Fruit fly (Drosophila melanogaster) whole organism, prepupa: ENCODE measurements around the gene senju.
A peak's percentile ranks its signal among the peaks of the same experiment; 100 is the strongest.

Experiments
- Blimp-1 ChIP-seq: fragments of 200-800 bp; sonication (Bioruptor generic); optimal IDR thresholded peaks from 3 replicates; lab custom pipeline; 2017; ENCODE audit warnings: missing biosample characterization, missing genetic modification characterization, mild to moderate bottlenecking, moderate library complexity, missing genetic modification reagents
- CG10631 ChIP-seq: fragments of 200-800 bp; sonication (Bioruptor generic); optimal IDR thresholded peaks from 2 replicates; lab custom pipeline; 2016; ENCODE audit warnings: missing biosample characterization, missing genetic modification characterization
- CG10669 ChIP-seq: fragments of 200-800 bp; sonication (Bioruptor generic); optimal IDR thresholded peaks from 3 replicates; lab custom pipeline; 2018; ENCODE audit warnings: missing biosample characterization, mild to moderate bottlenecking, missing genetic modification characterization, moderate library complexity
- CG11294 ChIP-seq: fragments of 200-800 bp; sonication (Bioruptor generic); IDR thresholded peaks from 2 replicates; pipeline ENCODE4 v1.3.6; 2022; ENCODE audit warnings: missing biosample characterization, missing genetic modification characterization
- CG11762 ChIP-seq: fragments of 200-800 bp; sonication (Bioruptor generic); optimal IDR thresholded peaks from 3 replicates; lab custom pipeline; 2016; ENCODE audit warnings: missing biosample characterization, missing genetic modification characterization; ENCODE audit not compliant: insufficient read depth
- CG11902 ChIP-seq: fragments of 200-800 bp; sonication (Bioruptor generic); optimal IDR thresholded peaks from 3 replicates; lab custom pipeline; 2016; ENCODE audit warnings: missing biosample characterization, missing genetic modification characterization
- CG15336 ChIP-seq: fragments of 200-800 bp; sonication (Bioruptor generic); IDR thresholded peaks from 2 replicates; pipeline ENCODE4 v1.3.6; 2022; ENCODE audit warnings: missing biosample characterization, missing genetic modification characterization
- CG1621 ChIP-seq: fragments of 200-800 bp; sonication (Bioruptor generic); optimal IDR thresholded peaks from 3 replicates; lab custom pipeline; 2018; ENCODE audit warnings: missing biosample characterization, mild to moderate bottlenecking, missing genetic modification characterization
- CG16779 ChIP-seq: fragments of 200-800 bp; sonication (Bioruptor generic); optimal IDR thresholded peaks from 3 replicates; lab custom pipeline; 2017; ENCODE audit warnings: missing biosample characterization, mild to moderate bottlenecking, missing genetic modification characterization
- CG3032 ChIP-seq: fragments of 200-800 bp; optimal IDR thresholded peaks from 2 replicates; lab custom pipeline; 2019; ENCODE audit warnings: missing biosample characterization, mild to moderate bottlenecking, missing genetic modification characterization, moderate library complexity
- CG32006 ChIP-seq: fragments of 200-800 bp; sonication (Bioruptor generic); optimal IDR thresholded peaks from 3 replicates; lab custom pipeline; 2017; ENCODE audit warnings: missing biosample characterization, mild to moderate bottlenecking, missing genetic modification characterization
- CG34406 ChIP-seq: fragments of 200-800 bp; sonication (Bioruptor generic); optimal IDR thresholded peaks from 3 replicates; lab custom pipeline; 2016; ENCODE audit warnings: missing biosample characterization, missing genetic modification characterization
- CG3919 ChIP-seq: fragments of 200-800 bp; sonication (Bioruptor generic); optimal IDR thresholded peaks from 3 replicates; lab custom pipeline; 2016; ENCODE audit warnings: missing biosample characterization, missing genetic modification characterization
- CG4318 ChIP-seq: fragments of 200-800 bp; sonication (Bioruptor generic); optimal IDR thresholded peaks from 3 replicates; lab custom pipeline; 2017; ENCODE audit warnings: missing biosample characterization, mild to moderate bottlenecking, missing genetic modification characterization
- CG6163 ChIP-seq: fragments of 200-800 bp; sonication (Bioruptor generic); IDR thresholded peaks from 3 replicates; pipeline ENCODE4 v1.3.6; 2022; ENCODE audit warnings: missing biosample characterization, missing genetic modification characterization
- CG6276 ChIP-seq: fragments of 200-800 bp; sonication (Bioruptor generic); optimal IDR thresholded peaks from 2 replicates; lab custom pipeline; 2017; ENCODE audit warnings: missing biosample characterization, mild to moderate bottlenecking, missing genetic modification characterization
- CG6792 ChIP-seq: fragments of 200-800 bp; sonication (Bioruptor generic); optimal IDR thresholded peaks from 3 replicates; lab custom pipeline; 2016; ENCODE audit warnings: missing biosample characterization, missing genetic modification characterization
- CG6808 ChIP-seq: fragments of 200-800 bp; sonication (Bioruptor generic); optimal IDR thresholded peaks from 3 replicates; lab custom pipeline; 2017; ENCODE audit warnings: missing biosample characterization, missing genetic modification characterization, mild to moderate bottlenecking, moderate library complexity, missing genetic modification reagents
- CG6854 ChIP-seq: fragments of 200-800 bp; sonication (Bioruptor generic); optimal IDR thresholded peaks from 2 replicates; lab custom pipeline; 2017; ENCODE audit warnings: missing biosample characterization, mild to moderate bottlenecking, missing genetic modification characterization
- CG7368 ChIP-seq: fragments of 200-800 bp; sonication (Bioruptor generic); optimal IDR thresholded peaks from 3 replicates; lab custom pipeline; 2016; ENCODE audit warnings: missing biosample characterization, missing genetic modification characterization
- CG8119 ChIP-seq: fragments of 200-800 bp; sonication (Bioruptor generic); IDR thresholded peaks from 3 replicates; pipeline ENCODE4 v1.3.6; 2022; ENCODE audit warnings: missing biosample characterization, missing genetic modification characterization
- CG8319 ChIP-seq: fragments of 200-800 bp; sonication (Bioruptor generic); optimal IDR thresholded peaks from 3 replicates; lab custom pipeline; 2016; ENCODE audit warnings: missing biosample characterization, missing genetic modification characterization
- CG8632 ChIP-seq: fragments of 200-800 bp; sonication (Bioruptor generic); optimal IDR thresholded peaks from 3 replicates; lab custom pipeline; 2016; ENCODE audit warnings: missing biosample characterization, missing genetic modification characterization
- CG9139 ChIP-seq: fragments of 200-800 bp; sonication (Bioruptor generic); optimal IDR thresholded peaks from 3 replicates; lab custom pipeline; 2017; ENCODE audit warnings: missing biosample characterization, mild to moderate bottlenecking, missing genetic modification characterization
- Eip75B ChIP-seq: fragments of 200-800 bp; sonication (Bioruptor generic); optimal IDR thresholded peaks from 3 replicates; lab custom pipeline; 2016; ENCODE audit warnings: missing biosample characterization, missing genetic modification characterization
- Eip78C ChIP-seq: fragments of 200-800 bp; sonication (Bioruptor generic); peaks from one replicate; lab custom pipeline; 2016; ENCODE audit warnings: missing biosample characterization, missing genetic modification characterization
- Eip93F ChIP-seq: fragments of 200-800 bp; sonication (Bioruptor generic); optimal IDR thresholded peaks from 2 replicates; lab custom pipeline; 2016; ENCODE audit warnings: missing biosample characterization, mild to moderate bottlenecking, missing genetic modification characterization
- Ets96B ChIP-seq: fragments of 200-800 bp; optimal IDR thresholded peaks from 2 replicates; lab custom pipeline; 2019; ENCODE audit warnings: missing biosample characterization, mild to moderate bottlenecking, missing genetic modification characterization, moderate library complexity
- Gug ChIP-seq: fragments of 200-800 bp; sonication (Bioruptor generic); IDR thresholded peaks from 2 replicates; pipeline ENCODE4 v1.3.6; 2022; ENCODE audit warnings: missing biosample characterization, missing genetic modification characterization
- Hr38 ChIP-seq: sonication (Bioruptor generic); optimal IDR thresholded peaks from 2 replicates; lab custom pipeline; 2016; ENCODE audit warnings: missing biosample characterization, missing genetic modification characterization
- Hr4 ChIP-seq: fragments of 200-800 bp; sonication (Bioruptor generic); optimal IDR thresholded peaks from 3 replicates; lab custom pipeline; 2016; ENCODE audit warnings: missing biosample characterization, missing genetic modification characterization
- Lpt ChIP-seq: fragments of 200-800 bp; sonication (Bioruptor generic); optimal IDR thresholded peaks from 3 replicates; lab custom pipeline; 2016; ENCODE audit warnings: missing biosample characterization, missing genetic modification characterization
- Met ChIP-seq: fragments of 200-800 bp; sonication (Bioruptor generic); optimal IDR thresholded peaks from 3 replicates; lab custom pipeline; 2016; ENCODE audit warnings: missing biosample characterization, missing genetic modification characterization
- OdsH ChIP-seq: fragments of 200-800 bp; sonication (Bioruptor generic); optimal IDR thresholded peaks from 3 replicates; lab custom pipeline; 2016; ENCODE audit warnings: missing biosample characterization, missing genetic modification characterization
- Smox ChIP-seq: fragments of 200-800 bp; sonication (Bioruptor generic); optimal IDR thresholded peaks from 3 replicates; lab custom pipeline; 2016; ENCODE audit warnings: missing biosample characterization, missing genetic modification characterization
- Sox14 ChIP-seq: fragments of 200-800 bp; sonication (Bioruptor generic); optimal IDR thresholded peaks from 3 replicates; lab custom pipeline; 2016; ENCODE audit warnings: missing biosample characterization, missing genetic modification characterization
- Sox15 ChIP-seq: fragments of 200-800 bp; sonication (Bioruptor generic); optimal IDR thresholded peaks from 3 replicates; lab custom pipeline; 2016; ENCODE audit warnings: missing biosample characterization, missing genetic modification characterization
- achi ChIP-seq: fragments of 200-800 bp; sonication (Bioruptor generic); optimal IDR thresholded peaks from 3 replicates; lab custom pipeline; 2016; ENCODE audit warnings: missing biosample characterization, missing genetic modification characterization
- acj6 ChIP-seq: fragments of 200-800 bp; sonication (Bioruptor generic); optimal IDR thresholded peaks from 3 replicates; lab custom pipeline; 2016; ENCODE audit warnings: missing biosample characterization, missing genetic modification characterization
- cyc ChIP-seq: fragments of 200-800 bp; sonication (Bioruptor generic); optimal IDR thresholded peaks from 3 replicates; lab custom pipeline; 2016; ENCODE audit warnings: missing biosample characterization, missing genetic modification characterization
- dac ChIP-seq: fragments of 200-800 bp; sonication (Bioruptor generic); optimal IDR thresholded peaks from 2 replicates; lab custom pipeline; 2017; ENCODE audit warnings: missing biosample characterization, mild to moderate bottlenecking, missing genetic modification characterization
- dsx ChIP-seq: fragments of 200-800 bp; optimal IDR thresholded peaks from 3 replicates; lab custom pipeline; 2019; ENCODE audit warnings: missing biosample characterization, mild to moderate bottlenecking, missing genetic modification characterization, moderate library complexity; ENCODE audit not compliant: poor library complexity, severe bottlenecking
- eg ChIP-seq: fragments of 200-800 bp; sonication (Bioruptor generic); IDR thresholded peaks from 3 replicates; pipeline ENCODE4 v1.3.6; 2022; ENCODE audit warnings: missing biosample characterization, missing genetic modification characterization
- esn ChIP-seq: fragments of 200-800 bp; sonication (Bioruptor generic); optimal IDR thresholded peaks from 2 replicates; lab custom pipeline; 2016; ENCODE audit warnings: missing biosample characterization, mild to moderate bottlenecking, missing genetic modification characterization, moderate library complexity
- fd85E ChIP-seq: fragments of 200-800 bp; sonication (Bioruptor generic); optimal IDR thresholded peaks from 3 replicates; lab custom pipeline; 2016; ENCODE audit warnings: missing biosample characterization, missing genetic modification characterization
- fkh ChIP-seq: fragments of 200-800 bp; sonication (Bioruptor generic); optimal IDR thresholded peaks from 3 replicates; lab custom pipeline; 2017; ENCODE audit warnings: missing biosample characterization, mild to moderate bottlenecking, missing genetic modification characterization, moderate library complexity
- lz ChIP-seq: fragments of 200-800 bp; sonication (Bioruptor generic); optimal IDR thresholded peaks from 3 replicates; lab custom pipeline; 2016; ENCODE audit warnings: missing biosample characterization, missing genetic modification characterization
- net ChIP-seq: fragments of 200-800 bp; sonication (Bioruptor generic); optimal IDR thresholded peaks from 3 replicates; lab custom pipeline; 2016; ENCODE audit warnings: missing biosample characterization, missing genetic modification characterization
- spab ChIP-seq: fragments of 200-800 bp; sonication (Bioruptor generic); optimal IDR thresholded peaks from 2 replicates; lab custom pipeline; 2017; ENCODE audit warnings: missing biosample characterization, mild to moderate bottlenecking, missing genetic modification characterization, missing genetic modification reagents
- ss ChIP-seq, 2 experiments: fragments of 200-800 bp; sonication (Bioruptor generic); optimal IDR thresholded peaks; 2 replicates in 1 of 2; 3 replicates in 1 of 2; lab custom pipeline; 2017 to 2018; ENCODE audit warnings: mild to moderate bottlenecking in 2 of 2, missing biosample characterization in 2 of 2, missing genetic modification characterization in 2 of 2, moderate library complexity in 1 of 2
- svp ChIP-seq: fragments of 200-800 bp; sonication (Bioruptor generic); peaks from one replicate; lab custom pipeline; 2016; ENCODE audit warnings: missing biosample characterization, missing genetic modification characterization
- topi ChIP-seq: fragments of 200-800 bp; sonication (Bioruptor generic); optimal IDR thresholded peaks from 3 replicates; lab custom pipeline; 2016; ENCODE audit warnings: missing biosample characterization, missing genetic modification characterization

senju gene

dm6 chr2L:5052367-5052914 lies at the start of gene senju:
senju (plus strand) TSS chr2L:5052843.
- TF ChIP-seq CG6808 (peak; percentile 75), CG6792 (peak; percentile 90), cyc (peak; percentile 84), fd85E (GFP tag; lab: Kevin White, UChicago) (peak; percentile 76), dac (GFP tag; lab: Kevin White, UChicago) (peak; percentile 80), acj6 (GFP tag; lab: Kevin White, UChicago) (peak; percentile 86), spab (GFP tag; lab: Kevin White, UChicago) (peak; percentile 75), fkh (GFP tag; lab: Kevin White, UChicago) (peak; percentile 83), CG1621 (peak; percentile 80), net (GFP tag; lab: Kevin White, UChicago) (peak; percentile 90), CG8632 (GFP tag; lab: Kevin White, UChicago) (peak; percentile 80), CG8119 (GFP tag; lab: Robert Waterston, UW) (peak; percentile 87), Sox14 (GFP tag; lab: Kevin White, UChicago) (peak; percentile 91), Ets96B (tag; lab: Kevin White, UChicago) (peak; percentile 77), CG8319 (peak; percentile 80), ss (GFP tag; optimal IDR thresholded peaks at IDR 0.05; lab: Kevin White, UChicago) (peak; percentile 71 to 73), svp (peak; percentile 93), esn (GFP tag; lab: Kevin White, UChicago) (peak; percentile 92), CG15336 (GFP tag; lab: Robert Waterston, UW) (peak; percentile 84), Met (GFP tag; lab: Kevin White, UChicago) (peak; percentile 87), Gug (peak; percentile 61), Sox15 (GFP tag; lab: Kevin White, UChicago) (peak; percentile 73), CG7368 (peak; percentile 83), achi (GFP tag; lab: Kevin White, UChicago) (peak; percentile 86), CG9139 (peak; percentile 51), CG11294 (GFP tag; lab: Robert Waterston, UW) (peak; percentile 62), topi (GFP tag; lab: Kevin White, UChicago) (peak; percentile 86), CG3032 (tag; lab: Kevin White, UChicago) (peak; percentile 68), lz (GFP tag; lab: Kevin White, UChicago) (peak; percentile 89), CG11762 (GFP tag; lab: Kevin White, UChicago) (peak; percentile 75), Blimp-1 (GFP tag; lab: Kevin White, UChicago) (peak; percentile 48), CG6276 (GFP tag; lab: Kevin White, UChicago) (no peak), CG34406 (GFP tag; lab: Kevin White, UChicago) (peak; percentile 79), CG6163 (GFP tag; lab: Robert Waterston, UW) (peak; percentile 92), Lpt (GFP tag; lab: Kevin White, UChicago) (peak; percentile 79), OdsH (GFP tag; lab: Kevin White, UChicago) (peak; percentile 88), eg (GFP tag; lab: Robert Waterston, UW) (peak; percentile 91), Eip78C (peak; percentile 95), Hr38 (GFP tag; lab: Kevin White, UChicago) (peak; percentile 29), CG10669 (GFP tag; lab: Kevin White, UChicago) (peak; percentile 79), Eip93F (GFP tag; lab: Kevin White, UChicago) (no peak), Eip75B (GFP tag; lab: Kevin White, UChicago) (peak; percentile 83), CG4318 (GFP tag; lab: Kevin White, UChicago) (no peak), CG10631 (GFP tag; lab: Kevin White, UChicago) (peak; percentile 85), CG32006 (GFP tag; lab: Kevin White, UChicago) (peak; percentile 86), Hr4 (GFP tag; lab: Kevin White, UChicago) (peak; percentile 89), CG11902 (GFP tag; lab: Kevin White, UChicago) (peak; percentile 72), CG6854 (GFP tag; lab: Kevin White, UChicago) (peak; percentile 77), dsx (GFP tag; lab: Kevin White, UChicago) (peak; percentile 59), CG3919 (GFP tag; lab: Kevin White, UChicago) (peak; percentile 93), CG16779 (tag; lab: Kevin White, UChicago) (peak; percentile 58), Smox (peak; percentile 84)
